Worm (Caenorhabditis elegans) whole organism, L2 larva: ENCODE data around the gene rpc-2.

Source experiments
- ZK546.5 ChIP-seq: sonication (generic microtip); optimal IDR thresholded peaks from 2 replicates; lab custom pipeline; 2017; ENCODE audit warnings: missing biosample characterization, missing genetic modification characterization
- ama-1 ChIP-seq: fragments of 150-350 bp; optimal IDR thresholded peaks from 2 replicates; lab custom pipeline; 2018; ENCODE audit warnings: inconsistent platforms
- egl-27 ChIP-seq: sonication (generic microtip); optimal IDR thresholded peaks from 3 replicates; lab custom pipeline; 2017; ENCODE audit warnings: missing biosample characterization, missing genetic modification reagents, missing genetic modification characterization
- elt-3 ChIP-seq: sonication (generic microtip); optimal IDR thresholded peaks from 2 replicates; lab custom pipeline; 2017; ENCODE audit warnings: missing biosample characterization, missing genetic modification characterization
- lin-13 ChIP-seq: fragments of 150-350 bp; optimal IDR thresholded peaks from 2 replicates; lab custom pipeline; 2014; ENCODE audit warnings: missing biosample characterization, missing genetic modification reagents, missing genetic modification characterization
- lin-39 ChIP-seq: fragments of 150-350 bp; optimal IDR thresholded peaks from 2 replicates; lab custom pipeline; 2014; ENCODE audit warnings: missing biosample characterization, missing genetic modification reagents, missing genetic modification characterization
- lsy-2 ChIP-seq, 2 experiments: fragments of 150-350 bp in 1 of 2; sonication (generic microtip) in 1 of 2; optimal IDR thresholded peaks; 2 replicates each; lab custom pipeline; 2014 to 2017; ENCODE audit warnings: missing biosample characterization in 2 of 2, missing genetic modification characterization in 2 of 2
- mbf-1 ChIP-seq: sonication (generic microtip); optimal IDR thresholded peaks from 2 replicates; lab custom pipeline; 2017; ENCODE audit warnings: missing biosample characterization, missing genetic modification characterization
- mdl-1 ChIP-seq, 2 experiments: fragments of 150-350 bp in 1 of 2; sonication (generic microtip) in 1 of 2; optimal IDR thresholded peaks; 2 replicates each; lab custom pipeline; 2017; ENCODE audit warnings: missing biosample characterization in 2 of 2, missing genetic modification characterization in 2 of 2
- nhr-237 ChIP-seq: fragments of 150-350 bp; optimal IDR thresholded peaks from 2 replicates; lab custom pipeline; 2014; ENCODE audit warnings: missing biosample characterization, missing genetic modification characterization
- nhr-25 ChIP-seq: fragments of 150-350 bp; sonication (generic microtip); optimal IDR thresholded peaks from 3 replicates; lab custom pipeline; 2014; ENCODE audit warnings: missing biosample characterization, missing genetic modification characterization
- skn-1 ChIP-seq: sonication (generic microtip); optimal IDR thresholded peaks from 2 replicates; lab custom pipeline; 2017; ENCODE audit warnings: missing biosample characterization, missing genetic modification characterization
- snpc-4 ChIP-seq: fragments of 150-350 bp; optimal IDR thresholded peaks from 2 replicates; lab custom pipeline; 2014; ENCODE audit warnings: missing biosample characterization, missing genetic modification characterization
- ztf-11 ChIP-seq: sonication (generic microtip); optimal IDR thresholded peaks from 2 replicates; lab custom pipeline; 2017; ENCODE audit warnings: missing biosample characterization, missing genetic modification characterization

DNA sequence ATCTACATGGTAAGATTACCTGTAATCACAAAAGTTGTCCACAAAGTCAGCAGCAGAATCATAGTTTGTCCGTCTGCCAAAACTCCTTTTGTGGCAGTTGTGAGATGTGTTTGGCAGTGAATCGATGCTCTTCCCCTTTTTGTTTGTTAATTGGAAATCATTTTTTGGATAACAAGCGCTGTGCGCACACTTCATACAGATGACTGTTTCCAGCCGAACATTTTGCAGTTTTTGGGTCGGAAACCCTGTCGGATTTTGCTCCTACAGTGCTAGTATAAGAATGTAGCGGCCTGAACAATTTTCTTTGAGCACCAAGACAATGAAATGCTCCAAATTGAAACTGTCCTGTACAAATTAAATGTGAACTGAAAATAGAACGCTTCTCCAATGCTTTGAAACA, 48.5 kb upstream of the rpc-2 start, which contains the start of gene D1044.7:
- no peak for TF ChIP-seq lin-39 (tag; lab: Kevin White, UChicago)
- TF ChIP-seq lsy-2 (tag; optimal IDR thresholded peaks at IDR 0.05; lab: Kevin White, UChicago), result no peak
- no peak for TF ChIP-seq ZK546.5 (tag; lab: Kevin White, UChicago)
- TF ChIP-seq nhr-25 (tag; lab: Kevin White, UChicago), result no peak
- no peak for TF ChIP-seq egl-27 (tag; lab: Kevin White, UChicago)
- no peak for TF ChIP-seq mdl-1 (tag; optimal IDR thresholded peaks at IDR 0.05; lab: Kevin White, UChicago)
- TF ChIP-seq skn-1 (tag; lab: Kevin White, UChicago), result no peak
- no peak for TF ChIP-seq nhr-237 (tag; lab: Kevin White, UChicago)
- TF ChIP-seq ztf-11 (tag; lab: Kevin White, UChicago), result no peak
- TF ChIP-seq snpc-4 (tag; lab: Kevin White, UChicago), result no peak
- TF ChIP-seq mbf-1 (tag; lab: Kevin White, UChicago), result no peak
- TF ChIP-seq ama-1 (lab: Kevin White, UChicago), result no peak
- TF ChIP-seq elt-3, result no peak
- no peak for TF ChIP-seq lin-13 (GFP tag; lab: Kevin White, UChicago)
